Fruit fly (Drosophila melanogaster): ENCODE measurements around the gene Cdk8.

DNA sequence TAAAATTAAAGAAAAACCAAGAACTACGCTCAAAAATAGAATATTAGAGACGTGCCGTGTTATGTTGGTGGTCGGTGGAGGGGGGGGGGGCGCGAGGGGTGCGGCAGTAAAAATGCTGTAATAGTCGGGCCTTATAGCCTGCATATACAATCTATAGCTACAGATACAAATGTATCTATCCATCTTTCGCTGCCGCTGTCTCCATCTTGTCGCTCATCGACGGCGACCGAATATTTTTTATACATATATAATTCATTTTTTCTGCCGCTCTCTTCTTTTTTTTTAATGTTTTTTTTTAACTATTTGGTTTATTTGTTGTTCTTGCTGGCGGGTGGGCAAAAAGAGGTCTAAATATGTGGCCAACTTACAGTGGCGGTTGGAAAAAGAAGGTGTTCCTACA lies 23.8 kb downstream of the Cdk8 start:
- TF ChIP-seq CG8478 (optimal IDR thresholded peaks at IDR 0.05) (no peak), CTCF (optimal IDR thresholded peaks at IDR 0.05) (no peak)

All from S2 (cell line).